Fruit fly (Drosophila melanogaster) whole organism, wandering third instar larva: ENCODE measurements around the gene Hsp70Ab.

Experiments used
- CG32264 ChIP-seq: fragments of 200-800 bp; sonication (Bioruptor generic); optimal IDR thresholded peaks from 2 replicates; lab custom pipeline; 2016; ENCODE audit warnings: missing biosample characterization, missing genetic modification characterization
- CrebA ChIP-seq: fragments of 200-800 bp; sonication (Bioruptor generic); optimal IDR thresholded peaks from 2 replicates; lab custom pipeline; 2016; ENCODE audit warnings: missing biosample characterization, mild to moderate bottlenecking, missing genetic modification characterization, borderline replicate concordance
- Dfd ChIP-seq: fragments of >200 bp; optimal IDR thresholded peaks from 2 replicates; lab custom pipeline; 2017; ENCODE audit warnings: missing biosample characterization, missing genetic modification characterization
- Dif ChIP-seq: fragments of 200-275, 200-300 bp; sonication (Bioruptor generic); optimal IDR thresholded peaks from 2 replicates; lab custom pipeline; 2018; ENCODE audit warnings: missing biosample characterization, missing genetic modification characterization; ENCODE audit not compliant: partially characterized antibody
- HLH106 ChIP-seq: fragments of 200-800 bp; optimal IDR thresholded peaks from 3 replicates; lab custom pipeline; 2019; ENCODE audit warnings: missing biosample characterization, mild to moderate bottlenecking, missing genetic modification characterization, moderate library complexity
- Hnf4 ChIP-seq: fragments of 200-800 bp; sonication (Bioruptor generic); optimal IDR thresholded peaks from 2 replicates; lab custom pipeline; 2016; ENCODE audit warnings: missing biosample characterization, mild to moderate bottlenecking, missing genetic modification characterization
- Hr83 ChIP-seq: fragments of 200-300 bp; sonication (Bioruptor generic); optimal IDR thresholded peaks from 2 replicates; lab custom pipeline; 2016; ENCODE audit warnings: missing biosample characterization, mild to moderate bottlenecking, missing genetic modification characterization, moderate library complexity; ENCODE audit not compliant: poor library complexity, severe bottlenecking
- Jra ChIP-seq: sonication (Bioruptor generic); optimal IDR thresholded peaks from 2 replicates; lab custom pipeline; 2016; ENCODE audit warnings: missing biosample characterization, missing genetic modification characterization
- Mio ChIP-seq: sonication (Bioruptor generic); optimal IDR thresholded peaks from 2 replicates; lab custom pipeline; 2016; ENCODE audit warnings: missing biosample characterization, missing genetic modification characterization
- N ChIP-seq: fragments of >200 bp; optimal IDR thresholded peaks from 2 replicates; lab custom pipeline; 2018; ENCODE audit warnings: missing biosample characterization, missing external identifiers, missing genetic modification characterization
- OdsH ChIP-seq: fragments of 200-800 bp; sonication (Bioruptor generic); optimal IDR thresholded peaks from 2 replicates; lab custom pipeline; 2016; ENCODE audit warnings: missing biosample characterization, mild to moderate bottlenecking, missing genetic modification characterization
- Rel ChIP-seq, 2 experiments: fragments of 200-800 bp; sonication (Bioruptor generic) in 1 of 2; optimal IDR thresholded peaks; 2 replicates in 1 of 2; 3 replicates in 1 of 2; lab custom pipeline; 2016 to 2019; ENCODE audit warnings: mild to moderate bottlenecking in 2 of 2, missing biosample characterization in 2 of 2, missing genetic modification characterization in 2 of 2, moderate library complexity in 1 of 2
- Sp1 ChIP-seq: fragments of 200-800 bp; sonication (Bioruptor generic); optimal IDR thresholded peaks from 3 replicates; lab custom pipeline; 2019; ENCODE audit warnings: missing biosample characterization, mild to moderate bottlenecking, missing genetic modification characterization, moderate library complexity
- Vsx2 ChIP-seq: fragments of 200-300, 225-300 bp; sonication (Bioruptor generic); optimal IDR thresholded peaks from 2 replicates; lab custom pipeline; 2018; ENCODE audit warnings: missing biosample characterization, missing genetic modification characterization; ENCODE audit not compliant: partially characterized antibody
- br ChIP-seq: fragments of 200-800 bp; sonication (Bioruptor generic); optimal IDR thresholded peaks from 2 replicates; lab custom pipeline; 2016; ENCODE audit warnings: missing biosample characterization, missing genetic modification characterization
- brk ChIP-seq: fragments of 200-800 bp; sonication (Bioruptor generic); optimal IDR thresholded peaks from 2 replicates; lab custom pipeline; 2016; ENCODE audit warnings: missing biosample characterization, mild to moderate bottlenecking, missing genetic modification characterization
- ey ChIP-seq: fragments of 200-800 bp; sonication (Bioruptor generic); optimal IDR thresholded peaks from 2 replicates; lab custom pipeline; 2016; ENCODE audit warnings: missing biosample characterization, missing genetic modification characterization
- foxo ChIP-seq, 2 experiments: fragments of 200-800 bp; sonication (Bioruptor generic); optimal IDR thresholded peaks; 2 replicates in 1 of 2; 3 replicates in 1 of 2; lab custom pipeline; 2016 to 2017; ENCODE audit warnings: missing biosample characterization in 2 of 2, missing genetic modification characterization in 2 of 2
- fru ChIP-seq: fragments of 200-800 bp; sonication (Bioruptor generic); optimal IDR thresholded peaks from 3 replicates; lab custom pipeline; 2016; ENCODE audit warnings: missing biosample characterization, mild to moderate bottlenecking, missing genetic modification characterization
- h ChIP-seq: fragments of 200-800 bp; sonication (Bioruptor generic); optimal IDR thresholded peaks from 3 replicates; lab custom pipeline; 2016; ENCODE audit warnings: missing biosample characterization, mild to moderate bottlenecking, missing genetic modification characterization
- lola ChIP-seq: fragments of >200 bp; optimal IDR thresholded peaks from 2 replicates; lab custom pipeline; 2017; ENCODE audit warnings: missing biosample characterization, missing genetic modification characterization
- psq ChIP-seq: fragments of 200-800 bp; sonication (Bioruptor generic); optimal IDR thresholded peaks from 3 replicates; lab custom pipeline; 2017; ENCODE audit warnings: missing biosample characterization, mild to moderate bottlenecking, missing genetic modification characterization, moderate library complexity
- rgr ChIP-seq: fragments of 200-800 bp; sonication (Bioruptor generic); optimal IDR thresholded peaks from 3 replicates; lab custom pipeline; 2016; ENCODE audit warnings: missing biosample characterization, mild to moderate bottlenecking, missing genetic modification characterization
- sage ChIP-seq: fragments of 200-800 bp; sonication (Bioruptor generic); optimal IDR thresholded peaks from 2 replicates; lab custom pipeline; 2016; ENCODE audit warnings: missing biosample characterization, mild to moderate bottlenecking, missing genetic modification characterization
- tai ChIP-seq: sonication (Bioruptor generic); optimal IDR thresholded peaks from 2 replicates; lab custom pipeline; 2016; ENCODE audit warnings: missing biosample characterization, missing genetic modification characterization
- usp ChIP-seq: fragments of >200 bp; optimal IDR thresholded peaks from 2 replicates; lab custom pipeline; 2017; ENCODE audit warnings: missing biosample characterization, missing genetic modification characterization

Gene Hsp70Ab

DNA sequence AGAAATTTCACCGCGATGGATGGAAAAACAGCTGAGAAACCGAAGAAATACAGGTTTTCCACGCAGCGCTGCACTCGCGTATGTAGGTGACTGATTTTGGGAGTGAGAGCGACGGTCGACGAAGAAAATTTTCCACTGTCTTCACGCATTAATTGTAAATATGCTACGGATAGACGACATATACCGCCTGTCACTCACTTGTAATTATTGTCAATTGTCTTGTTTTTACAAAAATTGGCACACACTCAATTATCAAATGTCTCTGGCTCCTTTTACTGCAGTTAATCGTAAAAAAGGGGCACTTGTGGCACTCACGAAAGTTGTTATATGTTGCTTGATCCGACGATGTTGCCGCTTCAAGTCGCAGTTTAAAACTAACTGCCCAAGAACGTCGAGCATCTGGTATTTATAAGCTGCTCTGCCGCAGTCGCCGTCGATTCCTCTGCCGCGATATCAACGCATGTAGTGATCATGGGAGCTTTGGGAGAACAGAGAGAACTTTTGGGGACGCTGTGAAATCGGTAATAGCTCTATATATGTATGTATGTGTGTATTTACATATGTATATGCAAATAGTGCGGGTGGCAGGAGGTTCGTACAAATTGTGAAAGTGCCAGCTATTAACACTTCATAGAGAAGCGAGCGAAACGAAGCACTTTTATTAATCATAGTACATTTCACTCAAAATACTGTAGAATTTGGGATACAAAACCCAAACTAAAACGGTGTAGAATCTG is 34.8 kb downstream of the Hsp70Ab start, which contains the start of gene mfas:
mfas (minus strand) TSS at position 382 of the 737 bp plus-strand sequence.
- TF ChIP-seq fru (GFP tag; lab: Kevin White, UChicago) (peak; percentile 58), rgr (GFP tag; lab: Kevin White, UChicago) (peak; percentile 22), Jra (GFP tag; lab: Kevin White, UChicago) (peak; percentile 14), Hr83 (GFP tag; lab: Kevin White, UChicago) (peak; percentile 49), HLH106 (tag; lab: Kevin White, UChicago) (no peak), h (GFP tag; lab: Kevin White, UChicago) (peak; percentile 4), br (peak; percentile 6), brk (GFP tag; lab: Kevin White, UChicago) (no peak), Hnf4 (GFP tag; lab: Kevin White, UChicago) (no peak), tai (peak; percentile 18)

dm6 chr3R:11998130-11998529 is 39.8 kb downstream of the Hsp70Ab start:
- TF ChIP-seq Dfd (GFP tag; lab: Kevin White, UChicago) (peak; percentile 39), HLH106 (tag; lab: Kevin White, UChicago) (no peak)

DNA sequence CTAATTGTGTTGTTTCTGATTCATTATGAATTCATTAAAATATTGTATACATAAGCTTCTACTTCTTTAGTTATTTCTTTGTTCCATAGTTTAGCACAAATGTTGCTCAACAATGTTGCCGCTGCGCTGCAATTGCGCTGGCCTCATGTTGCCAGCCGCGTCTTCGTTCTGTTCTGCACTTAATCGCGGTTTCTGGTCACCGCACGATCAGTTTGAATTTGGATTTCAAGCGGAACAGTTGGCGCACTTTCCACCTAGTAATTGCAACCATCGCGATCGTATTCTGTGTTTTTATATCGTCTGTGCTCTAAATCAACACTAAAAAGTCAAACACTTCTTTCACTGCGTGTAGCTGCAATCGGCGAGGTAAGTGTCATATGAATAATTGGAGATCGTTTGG is 40.7 kb downstream of the Hsp70Ab start, which contains the start of gene Ect3:
Ect3 (plus strand) TSS at position 205 of the 400 bp plus-strand sequence.
- TF ChIP-seq usp (GFP tag; lab: Kevin White, UChicago) (no peak), Hnf4 (GFP tag; lab: Kevin White, UChicago) (no peak), brk (GFP tag; lab: Kevin White, UChicago) (no peak), HLH106 (tag; lab: Kevin White, UChicago) (no peak), Rel (GFP tag; optimal IDR thresholded peaks at IDR 0.05; lab: Kevin White, UChicago) (no peak), Rel (tag; optimal IDR thresholded peaks at IDR 0.05; lab: Kevin White, UChicago) (no peak), Hr83 (GFP tag; lab: Kevin White, UChicago) (no peak), CrebA (GFP tag; lab: Kevin White, UChicago) (no peak), Vsx2 (GFP tag; lab: Kevin White, UChicago) (no peak), Dif (GFP tag; lab: Kevin White, UChicago) (no peak), Mio (GFP tag; lab: Kevin White, UChicago) (no peak), CG32264 (GFP tag; lab: Kevin White, UChicago) (no peak), br (no peak), OdsH (GFP tag; lab: Kevin White, UChicago) (no peak), lola (GFP tag; lab: Kevin White, UChicago) (no peak), h (GFP tag; lab: Kevin White, UChicago) (no peak)

- no peak for TF ChIP-seq N
- no peak for TF ChIP-seq lola (GFP tag; lab: Kevin White, UChicago)
- TF ChIP-seq Dfd (GFP tag; lab: Kevin White, UChicago) = no peak
- TF ChIP-seq rgr (GFP tag; lab: Kevin White, UChicago) = no peak
- no peak for TF ChIP-seq brk (GFP tag; lab: Kevin White, UChicago)
- TF ChIP-seq sage (GFP tag; lab: Kevin White, UChicago) = no peak
- no peak for TF ChIP-seq Sp1 (GFP tag; lab: Kevin White, UChicago)
- TF ChIP-seq usp (GFP tag; lab: Kevin White, UChicago) = no peak
- TF ChIP-seq psq (GFP tag; lab: Kevin White, UChicago) = no peak
- no peak for TF ChIP-seq foxo (GFP tag; optimal IDR thresholded peaks at IDR 0.05; lab: Kevin White, UChicago)
- TF ChIP-seq ey (GFP tag; lab: Kevin White, UChicago) = no peak
These were observed 47.1 kb downstream of the Hsp70Ab start, which contains the start of gene Tk for dm6 chr3R:12005417-12005816. Tk (minus strand) TSS chr3R:12005473.

DNA sequence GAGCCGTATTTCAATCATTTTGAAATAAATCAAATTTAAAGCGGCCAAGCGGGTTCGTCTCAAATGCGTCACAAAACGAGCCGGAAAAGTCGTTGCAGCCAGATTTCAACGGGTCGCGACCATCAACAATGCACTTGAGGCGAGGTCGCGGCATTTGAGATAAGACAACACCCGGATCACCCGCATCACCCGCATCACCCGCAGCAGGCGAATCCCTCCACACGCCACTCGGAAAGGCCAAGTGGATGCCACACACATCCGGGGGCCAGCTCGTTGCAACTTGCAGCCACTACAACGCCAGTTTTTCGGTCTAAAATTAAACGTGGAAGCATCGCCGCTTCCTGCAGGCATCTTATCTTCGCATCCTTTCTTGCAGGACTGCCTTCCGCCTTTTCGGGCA is 48.1 kb downstream of the Hsp70Ab start:
- TF ChIP-seq foxo (GFP tag; optimal IDR thresholded peaks at IDR 0.05; lab: Kevin White, UChicago) = no peak
